Fruit fly (Drosophila melanogaster): ENCODE results near the gene Ubr3.

Ubr3 gene

DNA sequence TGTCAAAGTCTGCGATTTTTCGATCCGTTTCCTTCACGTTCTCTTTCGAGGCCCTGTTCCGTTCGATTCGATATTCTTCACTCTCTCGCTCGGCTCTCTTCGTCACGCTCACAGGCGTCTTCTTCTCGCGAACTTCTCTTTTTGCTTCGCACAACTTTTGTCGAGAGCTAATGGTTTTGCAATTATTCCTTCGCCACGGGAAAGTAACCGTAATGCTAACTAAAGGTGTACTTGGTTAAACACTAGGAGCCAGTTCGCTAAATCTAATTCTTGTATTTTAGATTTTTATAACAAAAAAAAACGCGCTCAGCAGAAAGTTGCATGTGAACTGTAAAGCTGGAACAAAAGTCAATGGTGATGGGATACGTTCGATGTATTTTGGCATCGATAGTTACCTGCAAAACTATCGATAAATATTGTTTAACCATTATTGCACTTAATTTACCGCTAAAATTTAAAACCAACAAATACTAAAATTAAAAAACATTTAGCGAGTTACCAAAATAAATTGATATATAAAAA is 4.6 kb upstream of the Ubr3 start, which contains the start of gene mahe (continued):
- peak; percentile 93 for TF ChIP-seq chinmo (GFP tag; IDR thresholded peaks at IDR 0.05; ENCODE audit: partially characterized antibody)
- TF ChIP-seq lbe (GFP tag; optimal IDR thresholded peaks at IDR 0.05) = peak; percentile 44
- peak; percentile 25 for TF ChIP-seq CG15479 (GFP tag; optimal IDR thresholded peaks at IDR 0.05)
- TF ChIP-seq ERR (GFP tag; optimal IDR thresholded peaks at IDR 0.05) = no peak
- TF ChIP-seq CG12071 (GFP tag; optimal IDR thresholded peaks at IDR 0.05) = no peak
- TF ChIP-seq Rfx (GFP tag; IDR thresholded peaks at IDR 0.05) = peak; percentile 8; the same call in 1 of the 2 replicates
- peak; percentile 60 for TF ChIP-seq CG1233 (GFP tag; optimal IDR thresholded peaks at IDR 0.05)
- peak; percentile 65 for TF ChIP-seq ato (GFP tag; IDR thresholded peaks at IDR 0.05; ENCODE audit: partially characterized antibody)
- peak; percentile 69 for TF ChIP-seq sna (GFP tag; IDR thresholded peaks at IDR 0.05; ENCODE audit: partially characterized antibody)
- TF ChIP-seq tna (GFP tag; IDR thresholded peaks at IDR 0.05; ENCODE audit: partially characterized antibody) = peak; percentile 63
- TF ChIP-seq CG3407 (GFP tag; optimal IDR thresholded peaks at IDR 0.05) = no peak
- TF ChIP-seq Adf1 (GFP tag; IDR thresholded peaks at IDR 0.05) = no peak
- no peak for TF ChIP-seq CG6813 (GFP tag; optimal IDR thresholded peaks at IDR 0.05)
- TF ChIP-seq sisA (GFP tag; IDR thresholded peaks at IDR 0.05) = no peak
- no peak for TF ChIP-seq ind (GFP tag; optimal IDR thresholded peaks at IDR 0.05)
- TF ChIP-seq GATAe (GFP tag; conservative IDR thresholded peaks at IDR 0.05) = no peak
- 0 out of 2 replicates have a peak, but pooled peaks have one; percentile 8 for TF ChIP-seq stc (GFP tag; IDR thresholded peaks at IDR 0.05)
- no peak for TF ChIP-seq CG9876 (GFP tag; optimal IDR thresholded peaks at IDR 0.05)
- TF ChIP-seq bbx (GFP tag; IDR thresholded peaks at IDR 0.05; ENCODE audit: partially characterized antibody) = peak; percentile 94
- TF ChIP-seq CG17612 (GFP tag; IDR thresholded peaks at IDR 0.05) = no peak
- no peak for TF ChIP-seq Mes4 (GFP tag; optimal IDR thresholded peaks at IDR 0.05)
- TF ChIP-seq mld (GFP tag; IDR thresholded peaks at IDR 0.05; ENCODE audit: partially characterized antibody) = peak; percentile 18; the same call in 1 of the 3 replicates
- peak; percentile 74 to 90 for TF ChIP-seq Trl (optimal IDR thresholded peaks at IDR 0.05)
- peak; percentile 5 for TF ChIP-seq Trl (GFP tag; optimal IDR thresholded peaks at IDR 0.05)
- no peak for TF ChIP-seq zfh1 (GFP tag; IDR thresholded peaks at IDR 0.05)
- TF ChIP-seq CG13287 (GFP tag; IDR thresholded peaks at IDR 0.05; ENCODE audit: partially characterized antibody) = peak; percentile 92
- peak; percentile 56 for TF ChIP-seq sens (GFP tag)
- peak; percentile 87 for TF ChIP-seq Scr (GFP tag; IDR thresholded peaks at IDR 0.05; ENCODE audit: partially characterized antibody)
- TF ChIP-seq org-1 (GFP tag; optimal IDR thresholded peaks at IDR 0.05) = no peak
- peak; percentile 33 for TF ChIP-seq CG15514 (GFP tag; optimal IDR thresholded peaks at IDR 0.05)
- no peak for TF ChIP-seq danr (GFP tag; IDR thresholded peaks at IDR 0.05)
- TF ChIP-seq Myb (GFP tag; optimal IDR thresholded peaks at IDR 0.05) = peak; percentile 10
- TF ChIP-seq CG6175 (GFP tag; IDR thresholded peaks at IDR 0.05) = no peak
- peak; percentile 6; the same call in 1 of the 2 replicates for TF ChIP-seq vvl (GFP tag; IDR thresholded peaks at IDR 0.05)
- TF ChIP-seq ro (GFP tag; IDR thresholded peaks at IDR 0.05) = no peak
- peak; percentile 57 for TF ChIP-seq pzg (GFP tag; optimal IDR thresholded peaks at IDR 0.05)
- no peak for TF ChIP-seq Lpt (GFP tag; optimal IDR thresholded peaks at IDR 0.05)
- TF ChIP-seq scrt (GFP tag; optimal IDR thresholded peaks at IDR 0.05) = peak; percentile 38
- TF ChIP-seq cas (GFP tag; IDR thresholded peaks at IDR 0.05) = no peak
- TF ChIP-seq unc-4 (GFP tag; IDR thresholded peaks at IDR 0.05; ENCODE audit: partially characterized antibody) = peak; percentile 85
- TF ChIP-seq tap (tag; optimal IDR thresholded peaks at IDR 0.05) = no peak
- TF ChIP-seq CG16815 (GFP tag; optimal IDR thresholded peaks at IDR 0.05) = no peak
- TF ChIP-seq cg (GFP tag; optimal IDR thresholded peaks at IDR 0.05) = no peak
- TF ChIP-seq gro (GFP tag; optimal IDR thresholded peaks at IDR 0.05) = no peak
- TF ChIP-seq ewg (GFP tag; optimal IDR thresholded peaks at IDR 0.05) = no peak
- no peak for TF ChIP-seq Atf6 (GFP tag; IDR thresholded peaks at IDR 0.05)
- TF ChIP-seq CG11247 (GFP tag; IDR thresholded peaks at IDR 0.05) = no peak
- no peak for TF ChIP-seq unpg (GFP tag; optimal IDR thresholded peaks at IDR 0.05)
- TF ChIP-seq pfk (GFP tag; optimal IDR thresholded peaks at IDR 0.05) = peak; percentile 13
- TF ChIP-seq CG17385 (GFP tag; optimal IDR thresholded peaks at IDR 0.05) = peak; percentile 49
- no peak for TF ChIP-seq aop (GFP tag; IDR thresholded peaks at IDR 0.05)

All from whole organism, embryonic.